Worm (Caenorhabditis elegans) whole organism, young adult: Measurements from ENCODE around the gene C56G2.5.

Experiments
- B0019.2 ChIP-seq: fragments of 200-800 bp; sonication (Bioruptor generic); conservative IDR thresholded peaks from 2 replicates; pipeline ENCODE4 v1.3.6; 2022; ENCODE audit warnings: missing genetic modification reagents, missing genetic modification characterization, missing compliant biosample characterization
- B0035.1 ChIP-seq: sonication (generic microtip); optimal IDR thresholded peaks from 2 replicates; lab custom pipeline; 2016; ENCODE audit warnings: missing genetic modification characterization, mild to moderate bottlenecking, missing compliant biosample characterization, missing genotype, missing genetic modification reagents
- B0261.1 ChIP-seq: sonication (generic microtip); optimal IDR thresholded peaks from 2 replicates; lab custom pipeline; 2016; ENCODE audit warnings: mild to moderate bottlenecking, missing genetic modification characterization, moderate library complexity, missing compliant biosample characterization
- F10E7.11 ChIP-seq: sonication (generic microtip); optimal IDR thresholded peaks from 2 replicates; lab custom pipeline; 2017; ENCODE audit warnings: mild to moderate bottlenecking, missing genetic modification characterization, moderate library complexity, missing compliant biosample characterization
- F22D6.2 ChIP-seq: sonication (generic microtip); optimal IDR thresholded peaks from 2 replicates; lab custom pipeline; 2016; ENCODE audit warnings: mild to moderate bottlenecking, missing genetic modification characterization, missing compliant biosample characterization
- F23B12.7 ChIP-seq: sonication (generic microtip); optimal IDR thresholded peaks from 2 replicates; lab custom pipeline; 2017; ENCODE audit warnings: missing genetic modification characterization, mild to moderate bottlenecking, missing compliant biosample characterization, antibody characterized with exemption, moderate library complexity; ENCODE audit not compliant: insufficient read depth
- F33H1.4 ChIP-seq: fragments of 200-800 bp; sonication (Bioruptor generic); IDR thresholded peaks from 2 replicates; pipeline ENCODE4 v1.3.6; 2022; ENCODE audit warnings: missing genetic modification reagents, missing genetic modification characterization, missing compliant biosample characterization
- F37B4.10 ChIP-seq: fragments of 200-800 bp; sonication (Bioruptor generic); IDR thresholded peaks from 2 replicates; pipeline ENCODE4 v1.3.6; 2022; ENCODE audit warnings: missing genetic modification characterization, missing compliant biosample characterization
- T26A5.8 ChIP-seq: sonication (generic microtip); optimal IDR thresholded peaks from 2 replicates; lab custom pipeline; 2016; ENCODE audit warnings: missing genetic modification characterization, missing compliant biosample characterization
- ama-1 ChIP-seq, 3 experiments: fragments of 150-350 bp in 1 of 3; sonication (generic microtip) in 2 of 3; optimal IDR thresholded peaks; 2 replicates each; lab custom pipeline; 2014 to 2018; ENCODE audit warnings: missing biosample characterization in 2 of 3, missing genetic modification characterization in 2 of 3, missing genetic modification reagents in 2 of 3
- attf-5 ChIP-seq: fragments of 200-800 bp; sonication (Bioruptor generic); optimal IDR thresholded peaks from 2 replicates; lab custom pipeline; 2018; ENCODE audit warnings: mild to moderate bottlenecking, missing genetic modification characterization, missing compliant biosample characterization
- bed-2 ChIP-seq: fragments of 200-800 bp; sonication (Bioruptor generic); IDR thresholded peaks from 2 replicates; pipeline ENCODE4 v1.3.6; 2022; ENCODE audit warnings: missing genetic modification reagents, missing genetic modification characterization, missing compliant biosample characterization
- ccch-3 ChIP-seq: fragments of 200-800 bp; sonication (Bioruptor generic); optimal IDR thresholded peaks from 2 replicates; lab custom pipeline; 2018; ENCODE audit warnings: mild to moderate bottlenecking, missing genetic modification characterization, missing compliant biosample characterization
- cebp-2 ChIP-seq: fragments of 200-800 bp; sonication (Bioruptor generic); IDR thresholded peaks from 2 replicates; pipeline ENCODE4 v1.3.6; 2022; ENCODE audit warnings: missing genetic modification characterization, missing compliant biosample characterization
- ceh-58 ChIP-seq: fragments of 200-800 bp; sonication (Bioruptor generic); IDR thresholded peaks from 2 replicates; pipeline ENCODE4 v1.3.6; 2022; ENCODE audit warnings: missing genetic modification characterization, missing compliant biosample characterization
- dpff-1 ChIP-seq: sonication (generic microtip); optimal IDR thresholded peaks from 2 replicates; lab custom pipeline; 2017; ENCODE audit warnings: mild to moderate bottlenecking, missing genetic modification characterization, missing compliant biosample characterization
- egl-18 ChIP-seq: fragments of 200-800 bp; sonication (Bioruptor generic); IDR thresholded peaks from 2 replicates; pipeline ENCODE4 v1.3.6; 2022; ENCODE audit warnings: missing genetic modification reagents, missing genetic modification characterization, missing compliant biosample characterization
- egl-44 ChIP-seq: fragments of 200-800 bp; sonication (Bioruptor generic); IDR thresholded peaks from 2 replicates; pipeline ENCODE4 v1.3.6; 2022; ENCODE audit warnings: missing genetic modification reagents, missing genetic modification characterization, missing compliant biosample characterization
- ekl-4 ChIP-seq: fragments of 200-800 bp; sonication (Bioruptor generic); IDR thresholded peaks from 2 replicates; pipeline ENCODE4 v1.3.6; 2022; ENCODE audit warnings: missing genetic modification reagents, missing genetic modification characterization, missing compliant biosample characterization
- him-1 ChIP-seq: sonication (generic microtip); optimal IDR thresholded peaks from 2 replicates; lab custom pipeline; 2016; ENCODE audit warnings: missing genotype, missing genetic modification reagents, missing genetic modification characterization, missing compliant biosample characterization
- hsf-1 ChIP-seq: fragments of 200-800 bp; sonication (Bioruptor generic); IDR thresholded peaks from 2 replicates; pipeline ENCODE4 v1.3.6; 2022; ENCODE audit warnings: missing genetic modification reagents, missing genetic modification characterization, missing compliant biosample characterization
- lin-40 ChIP-seq: sonication (generic microtip); optimal IDR thresholded peaks from 2 replicates; lab custom pipeline; 2016; ENCODE audit warnings: missing genetic modification characterization, mild to moderate bottlenecking, missing compliant biosample characterization, missing genotype, missing genetic modification reagents
- lin-54 ChIP-seq: fragments of 200-800 bp; sonication (Bioruptor generic); optimal IDR thresholded peaks from 2 replicates; lab custom pipeline; 2018; ENCODE audit warnings: mild to moderate bottlenecking, missing genetic modification characterization, missing compliant biosample characterization
- lir-1 ChIP-seq: fragments of 200-800 bp; sonication (Bioruptor generic); conservative IDR thresholded peaks from 2 replicates; pipeline ENCODE4 v1.3.6; 2022; ENCODE audit warnings: missing genetic modification reagents, missing genetic modification characterization, missing compliant biosample characterization
- lsl-1 ChIP-seq: fragments of 200-800 bp; sonication (Bioruptor generic); optimal IDR thresholded peaks from 2 replicates; lab custom pipeline; 2018; ENCODE audit warnings: mild to moderate bottlenecking, missing genetic modification characterization, moderate library complexity, missing compliant biosample characterization
- mel-28 ChIP-seq: sonication (generic microtip); optimal IDR thresholded peaks from 2 replicates; lab custom pipeline; 2016; ENCODE audit warnings: borderline replicate concordance, mild to moderate bottlenecking, missing genetic modification characterization, missing compliant biosample characterization
- nfyb-1 ChIP-seq: fragments of 200-800 bp; sonication (Bioruptor generic); IDR thresholded peaks from 2 replicates; pipeline ENCODE4 v1.3.6; 2022; ENCODE audit warnings: missing genetic modification reagents, missing genetic modification characterization, missing compliant biosample characterization
- rec-8 ChIP-seq, 2 experiments: sonication (generic microtip); optimal IDR thresholded peaks; 2 replicates each; lab custom pipeline; 2016; ENCODE audit warnings: mild to moderate bottlenecking in 2 of 2, missing genetic modification characterization in 2 of 2, missing genetic modification reagents in 2 of 2, missing genotype in 2 of 2, missing biosample characterization in 1 of 2, missing compliant biosample characterization in 1 of 2, moderate library complexity in 1 of 2
- snpc-3.4 ChIP-seq: sonication (generic microtip); optimal IDR thresholded peaks from 2 replicates; lab custom pipeline; 2017; ENCODE audit warnings: missing genetic modification characterization, mild to moderate bottlenecking, missing compliant biosample characterization, antibody characterized with exemption, moderate library complexity, missing genotype, missing genetic modification reagents
- sptf-2 ChIP-seq: fragments of 200-800 bp; sonication (Bioruptor generic); optimal IDR thresholded peaks from 2 replicates; lab custom pipeline; 2018; ENCODE audit warnings: mild to moderate bottlenecking, missing genetic modification characterization, missing compliant biosample characterization
- xnd-1 ChIP-seq: sonication (generic microtip); optimal IDR thresholded peaks from 2 replicates; lab custom pipeline; 2016; ENCODE audit warnings: missing genotype, missing genetic modification reagents, missing genetic modification characterization, missing compliant biosample characterization
- ztf-28 ChIP-seq: fragments of 200-800 bp; sonication (Bioruptor generic); IDR thresholded peaks from 2 replicates; pipeline ENCODE4 v1.3.6; 2022; ENCODE audit warnings: missing genetic modification reagents, missing genetic modification characterization, missing compliant biosample characterization
- ztf-6 ChIP-seq: fragments of 200-800 bp; sonication (Bioruptor generic); IDR thresholded peaks from 2 replicates; pipeline ENCODE4 v1.3.6; 2022; ENCODE audit warnings: missing genetic modification reagents, missing genetic modification characterization, missing compliant biosample characterization

C56G2.5 gene

DNA sequence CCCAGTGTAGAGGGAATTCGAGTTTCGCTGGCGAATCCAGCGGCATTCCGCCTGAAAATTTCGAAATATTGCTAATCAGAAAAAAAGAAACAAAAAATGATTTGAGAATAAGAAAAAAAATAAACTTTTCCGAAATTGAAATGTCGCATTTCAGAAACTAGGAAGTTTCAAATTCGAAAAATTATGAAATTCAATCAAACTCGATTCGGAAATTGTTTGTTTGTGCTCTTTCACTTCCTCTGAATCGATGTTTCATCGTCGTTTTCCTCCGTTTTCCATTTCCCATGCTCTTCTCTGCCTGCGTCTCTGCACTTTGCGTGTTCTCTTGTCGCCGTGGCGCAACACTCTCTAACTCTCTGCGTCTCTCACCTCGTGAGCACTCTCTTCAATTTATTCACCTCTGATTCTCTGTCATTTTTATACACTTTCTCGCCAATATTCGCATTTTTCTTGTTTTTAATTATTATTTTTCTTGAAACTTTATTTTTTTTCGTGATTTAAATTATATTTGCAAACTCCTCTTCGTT is 45.7 kb downstream of the C56G2.5 start, which contains the start of gene C18F10.7 (continued):
- TF ChIP-seq snpc-3.4 (tag; lab: Kevin White, UChicago) (peak; percentile 70), attf-5 (GFP tag; lab: Kevin White, UChicago) (no peak), ztf-6 (no peak), mel-28 (tag; lab: Kevin White, UChicago) (no peak), F23B12.7 (tag; lab: Kevin White, UChicago) (no peak), xnd-1 (tag; lab: Kevin White, UChicago) (peak; percentile 61), lin-40 (tag; lab: Kevin White, UChicago) (no peak), F33H1.4 (GFP tag; lab: Robert Waterston, UW) (peak; percentile 47), lin-54 (GFP tag; lab: Kevin White, UChicago) (peak; percentile 60), B0261.1 (tag; lab: Kevin White, UChicago) (no peak), F37B4.10 (no peak), nfyb-1 (GFP tag; lab: Robert Waterston, UW) (no peak), lir-1 (GFP tag; lab: Robert Waterston, UW) (no peak), egl-18 (GFP tag; lab: Robert Waterston, UW) (no peak), ekl-4 (GFP tag; lab: Robert Waterston, UW) (0 out of 2 replicates have a peak, but pooled peaks have one; percentile 48), ccch-3 (GFP tag; lab: Kevin White, UChicago) (no peak), dpff-1 (tag; lab: Kevin White, UChicago) (no peak), lsl-1 (GFP tag; lab: Kevin White, UChicago) (peak; percentile 75), B0035.1 (no peak), ceh-58 (GFP tag; lab: Robert Waterston, UW) (no peak)

DNA sequence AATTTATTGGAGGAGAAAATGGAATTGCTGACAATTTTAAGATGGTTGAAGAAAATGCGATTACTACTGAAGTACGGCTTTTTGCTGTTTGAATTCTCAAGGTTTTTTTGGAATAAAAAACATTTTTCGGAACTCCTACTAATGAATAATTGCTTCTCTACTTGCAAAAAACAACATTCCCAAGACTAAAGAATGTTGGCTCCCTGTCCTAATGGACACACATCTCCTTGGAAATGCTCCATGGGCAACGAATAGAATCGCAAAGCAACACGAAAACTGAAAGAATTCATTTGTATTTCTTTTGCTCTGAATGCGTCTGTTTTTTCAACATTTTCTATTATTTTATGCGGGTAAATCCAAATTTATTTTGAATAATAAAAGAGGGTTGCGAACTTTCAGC is 51.2 kb downstream of the C56G2.5 start, which contains the start of gene C18F10.2:
C18F10.2 (plus strand) TSS at position 301 of the 400 bp plus-strand sequence.
- TF ChIP-seq sptf-2 (GFP tag; lab: Kevin White, UChicago) (no peak), ztf-28 (GFP tag; lab: Robert Waterston, UW) (no peak), egl-44 (GFP tag; lab: Robert Waterston, UW) (no peak), B0019.2 (GFP tag; lab: Robert Waterston, UW) (no peak), rec-8 (tag; optimal IDR thresholded peaks at IDR 0.05; lab: Kevin White, UChicago) (no peak), him-1 (tag; lab: Kevin White, UChicago) (no peak), F22D6.2 (tag; lab: Kevin White, UChicago) (no peak), ama-1 (optimal IDR thresholded peaks at IDR 0.05; lab: Kevin White, UChicago) (no peak), ama-1 (GFP tag; optimal IDR thresholded peaks at IDR 0.05; lab: Kevin White, UChicago) (no peak), cebp-2 (GFP tag; lab: Robert Waterston, UW) (no peak), F10E7.11 (tag; lab: Kevin White, UChicago) (no peak), hsf-1 (GFP tag; lab: Robert Waterston, UW) (no peak), T26A5.8 (no peak), bed-2 (no peak), mel-28 (tag; lab: Kevin White, UChicago) (no peak)
